Worm (Caenorhabditis elegans) whole organism, L1 larva: Measurements from ENCODE around the gene dpy-10.

Source experiments
- lir-3 ChIP-seq: sonication (generic microtip); optimal IDR thresholded peaks from 2 replicates; lab custom pipeline; 2016; ENCODE audit warnings: mild to moderate bottlenecking, missing genetic modification characterization, moderate library complexity, missing compliant biosample characterization; ENCODE audit not compliant: poor library complexity
- nhr-12 ChIP-seq: sonication (generic microtip); optimal IDR thresholded peaks from 2 replicates; lab custom pipeline; 2017; ENCODE audit warnings: missing biosample characterization, missing genetic modification characterization

ce11 chrII:6709680-6710079 is 2.3 kb downstream of the dpy-10 start:
- TF ChIP-seq lir-3 (tag; lab: Kevin White, UChicago): no peak
- no peak for TF ChIP-seq nhr-12 (tag; lab: Kevin White, UChicago)
